Fruit fly (Drosophila melanogaster) whole organism, embryonic: ENCODE measurements around the gene CG11980.
A peak's percentile ranks its signal among the peaks of the same experiment; 100 is the strongest.

Experiments
- Aef1 ChIP-seq: fragments of 200-800 bp; sonication (Bioruptor generic); IDR thresholded peaks from 3 replicates; pipeline ENCODE4 v1.3.6; 2022; ENCODE audit warnings: missing biosample characterization, missing genetic modification characterization
- CG10147 ChIP-seq: fragments of 200-800 bp; sonication (Bioruptor generic); optimal IDR thresholded peaks from 2 replicates; lab custom pipeline; 2019; ENCODE audit warnings: missing biosample characterization, mild to moderate bottlenecking, missing genetic modification characterization, moderate library complexity
- CG12942 ChIP-seq: fragments of 200-800 bp; sonication (Bioruptor generic); optimal IDR thresholded peaks from 3 replicates; lab custom pipeline; 2016; ENCODE audit warnings: missing biosample characterization, missing genetic modification characterization
- CG13296 ChIP-seq: fragments of 200-800 bp; sonication (Bioruptor generic); optimal IDR thresholded peaks from 3 replicates; lab custom pipeline; 2018; ENCODE audit warnings: missing biosample characterization, mild to moderate bottlenecking, missing genetic modification characterization
- CG13894 ChIP-seq: fragments of 200-800 bp; sonication (Bioruptor generic); optimal IDR thresholded peaks from 3 replicates; lab custom pipeline; 2018; ENCODE audit warnings: missing biosample characterization, mild to moderate bottlenecking, missing genetic modification characterization, moderate library complexity
- CG14014 ChIP-seq: fragments of 200-800 bp; sonication (Bioruptor generic); IDR thresholded peaks from 2 replicates; pipeline ENCODE4 v1.3.6; 2022; ENCODE audit warnings: missing biosample characterization, missing genetic modification characterization
- CG14710 ChIP-seq: fragments of 200-800 bp; sonication (Bioruptor generic); optimal IDR thresholded peaks from 3 replicates; lab custom pipeline; 2019; ENCODE audit warnings: missing biosample characterization, mild to moderate bottlenecking, missing genetic modification characterization, moderate library complexity
- CG15514 ChIP-seq: fragments of 200-800 bp; sonication (Bioruptor generic); optimal IDR thresholded peaks from 3 replicates; lab custom pipeline; 2017; ENCODE audit warnings: missing biosample characterization, missing genetic modification characterization, mild to moderate bottlenecking, moderate library complexity, missing genetic modification reagents
- CG17186 ChIP-seq: fragments of 200-800 bp; sonication (Bioruptor generic); optimal IDR thresholded peaks from 3 replicates; lab custom pipeline; 2017; ENCODE audit warnings: missing biosample characterization, missing genetic modification reagents, missing genetic modification characterization
- CG18262 ChIP-seq: fragments of 200-800 bp; optimal IDR thresholded peaks from 3 replicates; lab custom pipeline; 2019; ENCODE audit warnings: missing biosample characterization, mild to moderate bottlenecking, missing genetic modification characterization, moderate library complexity
- CG18619 ChIP-seq: fragments of 200-800 bp; sonication (Bioruptor generic); optimal IDR thresholded peaks from 3 replicates; lab custom pipeline; 2017; ENCODE audit warnings: missing biosample characterization, mild to moderate bottlenecking, missing genetic modification characterization
- CG2129 ChIP-seq: fragments of 200-800 bp; sonication (Bioruptor generic); IDR thresholded peaks from 2 replicates; pipeline ENCODE4 v1.3.6; 2022; ENCODE audit warnings: missing biosample characterization, missing genetic modification characterization; ENCODE audit not compliant: partially characterized antibody
- CG2712 ChIP-seq: fragments of 200-800 bp; optimal IDR thresholded peaks from 3 replicates; lab custom pipeline; 2019; ENCODE audit warnings: missing biosample characterization, mild to moderate bottlenecking, missing genetic modification characterization, moderate library complexity
- CG2889 ChIP-seq: fragments of 200-800 bp; sonication (Bioruptor generic); IDR thresholded peaks from 3 replicates; pipeline ENCODE4 v1.3.6; 2022; ENCODE audit warnings: missing biosample characterization, missing genetic modification characterization
- CG33557 ChIP-seq: fragments of 200-800 bp; sonication (Bioruptor generic); optimal IDR thresholded peaks from 2 replicates; lab custom pipeline; 2019; ENCODE audit warnings: missing biosample characterization, mild to moderate bottlenecking, missing genetic modification characterization, moderate library complexity
- CG4328 ChIP-seq: fragments of 200-800 bp; sonication (Bioruptor generic); optimal IDR thresholded peaks from 3 replicates; lab custom pipeline; 2017; ENCODE audit warnings: missing biosample characterization, missing genetic modification reagents, missing genetic modification characterization
- CG43689 ChIP-seq: fragments of 200-800 bp; sonication (Bioruptor generic); IDR thresholded peaks from 2 replicates; pipeline ENCODE4 v1.3.6; 2022; ENCODE audit warnings: missing biosample characterization, missing genetic modification characterization
- CG7271 ChIP-seq: fragments of 200-800 bp; sonication (Bioruptor generic); optimal IDR thresholded peaks from 2 replicates; lab custom pipeline; 2018; ENCODE audit warnings: missing biosample characterization, mild to moderate bottlenecking, missing genetic modification characterization, moderate library complexity
- CG9727 ChIP-seq: fragments of 200-800 bp; sonication (Bioruptor generic); optimal IDR thresholded peaks from 3 replicates; lab custom pipeline; 2017; ENCODE audit warnings: missing biosample characterization, mild to moderate bottlenecking, missing genetic modification characterization
- D19B ChIP-seq: fragments of 200-800 bp; sonication (Bioruptor generic); optimal IDR thresholded peaks from 2 replicates; lab custom pipeline; 2017; ENCODE audit warnings: missing biosample characterization, mild to moderate bottlenecking, missing genetic modification characterization
- Dref ChIP-seq: fragments of 200-800 bp; sonication (Bioruptor generic); IDR thresholded peaks from 2 replicates; pipeline ENCODE4 v1.3.6; 2022; ENCODE audit warnings: missing biosample characterization, missing genetic modification characterization
- E2f2 ChIP-seq: fragments of 200-800 bp; sonication (Bioruptor generic); IDR thresholded peaks from 2 replicates; pipeline ENCODE4 v1.3.6; 2022; ENCODE audit warnings: missing biosample characterization, missing genetic modification characterization
- Eip74EF ChIP-seq, 2 experiments: fragments of 200-800 bp in 1 of 2; fragments of >200 bp in 1 of 2; sonication (Bioruptor generic) in 1 of 2; optimal IDR thresholded peaks; 2 replicates each; lab custom pipeline; 2017 to 2019; ENCODE audit warnings: missing biosample characterization in 2 of 2, missing genetic modification characterization in 2 of 2, mild to moderate bottlenecking in 1 of 2, moderate library complexity in 1 of 2
- H2.0 ChIP-seq: fragments of 200-800 bp; sonication (Bioruptor generic); IDR thresholded peaks from 2 replicates; pipeline ENCODE4 v1.3.6; 2022; ENCODE audit warnings: missing biosample characterization, missing genetic modification characterization
- HLHmδ ChIP-seq: fragments of 200-800 bp; sonication (Bioruptor generic); optimal IDR thresholded peaks from 2 replicates; lab custom pipeline; 2018; ENCODE audit warnings: missing biosample characterization, mild to moderate bottlenecking, missing genetic modification characterization, moderate library complexity
- Myb ChIP-seq: fragments of 200-800 bp; sonication (Bioruptor generic); optimal IDR thresholded peaks from 2 replicates; lab custom pipeline; 2016; ENCODE audit warnings: missing biosample characterization, missing genetic modification characterization
- Nf-YA ChIP-seq: fragments of 200-800 bp; sonication (Bioruptor generic); IDR thresholded peaks from 2 replicates; pipeline ENCODE4 v1.3.6; 2022; ENCODE audit warnings: missing biosample characterization, missing genetic modification characterization
- PHDP ChIP-seq: fragments of 200-800 bp; sonication (Bioruptor generic); optimal IDR thresholded peaks from 3 replicates; lab custom pipeline; 2018; ENCODE audit warnings: missing biosample characterization, mild to moderate bottlenecking, missing genetic modification characterization, moderate library complexity
- Poxn ChIP-seq: fragments of 200-800 bp; sonication (Bioruptor generic); IDR thresholded peaks from 2 replicates; pipeline ENCODE4 v1.3.6; 2022; ENCODE audit warnings: missing biosample characterization, missing genetic modification characterization
- bbx ChIP-seq: fragments of 200-800 bp; sonication (Bioruptor generic); IDR thresholded peaks from 2 replicates; pipeline ENCODE4 v1.3.6; 2022; ENCODE audit warnings: missing biosample characterization, missing genetic modification characterization; ENCODE audit not compliant: partially characterized antibody
- crol ChIP-seq: fragments of 200-800 bp; sonication (Bioruptor generic); IDR thresholded peaks from 2 replicates; pipeline ENCODE4 v1.3.6; 2022; ENCODE audit warnings: missing biosample characterization, missing genetic modification characterization
- crp ChIP-seq, 2 experiments: fragments of 200-800 bp; sonication (Bioruptor generic); optimal IDR thresholded peaks; 2 replicates in 1 of 2; 3 replicates in 1 of 2; lab custom pipeline; 2017; ENCODE audit warnings: missing biosample characterization in 2 of 2, missing genetic modification characterization in 2 of 2, mild to moderate bottlenecking in 1 of 2, moderate library complexity in 1 of 2
- dmrt11E ChIP-seq: fragments of 200-800 bp; sonication (Bioruptor generic); optimal IDR thresholded peaks from 3 replicates; lab custom pipeline; 2018; ENCODE audit warnings: missing biosample characterization, mild to moderate bottlenecking, missing genetic modification characterization, moderate library complexity
- eve ChIP-seq, 2 experiments: fragments of >200 bp; optimal IDR thresholded peaks; 2 replicates each; lab custom pipeline; 2017; ENCODE audit warnings: missing biosample characterization in 2 of 2, missing genetic modification characterization in 2 of 2
- eyg ChIP-seq: fragments of 200-800 bp; sonication (Bioruptor generic); optimal IDR thresholded peaks from 3 replicates; lab custom pipeline; 2016; ENCODE audit warnings: missing biosample characterization, missing genetic modification characterization
- fd96Cb ChIP-seq: fragments of 200-800 bp; sonication (Bioruptor generic); optimal IDR thresholded peaks from 2 replicates; lab custom pipeline; 2018; ENCODE audit warnings: missing biosample characterization, mild to moderate bottlenecking, missing genetic modification characterization, moderate library complexity
- ftz-f1 ChIP-seq: fragments of 200-800 bp; sonication (Bioruptor generic); optimal IDR thresholded peaks from 2 replicates; lab custom pipeline; 2016; ENCODE audit warnings: missing biosample characterization, missing genetic modification characterization
- gsb ChIP-seq: fragments of 200-800 bp; sonication (Bioruptor generic); IDR thresholded peaks from 2 replicates; pipeline ENCODE4 v1.3.6; 2022; ENCODE audit warnings: missing biosample characterization, missing genetic modification characterization
- gsb-n ChIP-seq: fragments of 200-800 bp; sonication (Bioruptor generic); optimal IDR thresholded peaks from 3 replicates; lab custom pipeline; 2018; ENCODE audit warnings: missing biosample characterization, mild to moderate bottlenecking, missing genetic modification characterization
- kni ChIP-seq: fragments of 200-800 bp; sonication (Bioruptor generic); optimal IDR thresholded peaks from 3 replicates; lab custom pipeline; 2017; ENCODE audit warnings: mild to moderate bottlenecking, missing biosample characterization, missing genetic modification reagents, missing genetic modification characterization
- mam ChIP-seq: fragments of 200-800 bp; sonication (Bioruptor generic); optimal IDR thresholded peaks from 3 replicates; lab custom pipeline; 2016; ENCODE audit warnings: missing biosample characterization, missing genetic modification characterization
- row ChIP-seq: fragments of 200-800 bp; sonication (Bioruptor generic); IDR thresholded peaks from 3 replicates; pipeline ENCODE4 v1.3.6; 2022; ENCODE audit warnings: missing biosample characterization, missing genetic modification characterization
- stwl ChIP-seq: fragments of 200-800 bp; sonication (Bioruptor generic); optimal IDR thresholded peaks from 3 replicates; lab custom pipeline; 2018; ENCODE audit warnings: missing biosample characterization, mild to moderate bottlenecking, missing genetic modification characterization, moderate library complexity
- tgo ChIP-seq: fragments of 200-800 bp; sonication (Bioruptor generic); IDR thresholded peaks from 3 replicates; pipeline ENCODE4 v1.3.6; 2022; ENCODE audit warnings: missing biosample characterization, missing genetic modification characterization
- tin ChIP-seq: fragments of 200-800 bp; sonication (Bioruptor generic); optimal IDR thresholded peaks from 3 replicates; lab custom pipeline; 2016; ENCODE audit warnings: missing biosample characterization, missing genetic modification characterization
- tll ChIP-seq, 2 experiments: fragments of 200-800 bp in 1 of 2; fragments of >200 bp in 1 of 2; sonication (Bioruptor generic) in 1 of 2; optimal IDR thresholded peaks; 2 replicates each; lab custom pipeline; 2017 to 2019; ENCODE audit warnings: missing biosample characterization in 2 of 2, missing genetic modification characterization in 2 of 2, mild to moderate bottlenecking in 1 of 2, moderate library complexity in 1 of 2
- vvl ChIP-seq: fragments of 200-800 bp; sonication (Bioruptor generic); IDR thresholded peaks from 2 replicates; pipeline ENCODE4 v1.3.6; 2022; ENCODE audit warnings: missing biosample characterization, missing genetic modification characterization
- wor ChIP-seq: fragments of 200-800 bp; sonication (Bioruptor generic); IDR thresholded peaks from 2 replicates; pipeline ENCODE4 v1.3.6; 2022; ENCODE audit warnings: missing biosample characterization, missing genetic modification characterization

CG11980 gene

DNA sequence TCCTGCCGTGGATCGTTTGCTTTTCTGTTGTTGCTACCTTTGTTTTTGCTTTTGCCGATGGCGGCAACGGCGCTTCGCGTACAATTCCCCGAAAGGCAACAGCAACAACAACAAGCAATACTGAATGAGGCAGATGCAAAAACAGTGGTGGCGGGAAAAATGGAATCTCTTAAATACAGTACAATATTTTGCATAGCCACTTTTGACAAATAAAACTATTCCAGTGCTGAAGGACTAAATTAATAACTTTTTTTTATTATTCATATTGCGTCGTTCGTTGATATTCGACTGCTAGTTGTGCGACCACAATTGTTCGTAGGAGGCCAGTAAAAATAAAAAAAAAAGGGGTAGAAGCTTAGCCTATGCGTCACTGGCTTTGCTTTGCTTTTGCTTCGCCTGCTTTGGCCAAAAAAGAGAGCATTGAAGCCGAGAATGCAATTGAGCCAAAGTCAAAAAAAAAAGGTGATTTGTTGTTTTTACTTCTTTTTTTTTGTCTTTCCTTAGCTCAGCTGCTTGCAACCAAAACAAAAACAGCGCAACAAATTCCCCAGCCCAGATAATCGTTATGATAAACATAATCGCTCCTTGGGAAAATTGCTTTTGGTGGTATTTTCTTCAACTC, 28.1 kb downstream of the CG11980 start (continued):
- TF ChIP-seq PHDP, result peak; percentile 88
- no peak for TF ChIP-seq Poxn
- peak; percentile 85 for TF ChIP-seq wor (GFP tag; lab: Robert Waterston, UW)
- peak; percentile 77 for TF ChIP-seq gsb-n (tag; lab: Kevin White, UChicago)
- no peak for TF ChIP-seq tll (GFP tag; optimal IDR thresholded peaks at IDR 0.05; lab: Kevin White, UChicago)
- peak; percentile 92 for TF ChIP-seq Aef1 (GFP tag; lab: Robert Waterston, UW)
- peak; percentile 98 for TF ChIP-seq tgo (GFP tag; lab: Robert Waterston, UW)
- no peak for TF ChIP-seq CG2129 (GFP tag; lab: Robert Waterston, UW)
- peak in 1 of 2 experiments; percentile 68 for TF ChIP-seq Eip74EF (GFP tag; optimal IDR thresholded peaks at IDR 0.05; lab: Kevin White, UChicago)
- TF ChIP-seq Nf-YA (GFP tag; lab: Robert Waterston, UW), result peak; percentile 84
- peak; percentile 61 for TF ChIP-seq Myb (GFP tag; lab: Kevin White, UChicago)
- TF ChIP-seq CG2889, result peak; percentile 87
- no peak for TF ChIP-seq kni
- TF ChIP-seq D19B (GFP tag; lab: Kevin White, UChicago), result peak; percentile 78
- no peak for TF ChIP-seq CG33557 (GFP tag; lab: Kevin White, UChicago)
- TF ChIP-seq CG13894 (tag; lab: Kevin White, UChicago), result peak; percentile 61
- TF ChIP-seq CG9727 (GFP tag; lab: Kevin White, UChicago), result peak; percentile 80
- no peak for TF ChIP-seq CG4328 (GFP tag; lab: Kevin White, UChicago)
- no peak for TF ChIP-seq stwl (tag; lab: Kevin White, UChicago)
- 0 out of 2 replicates have a peak, but pooled peaks have one; percentile 45 for TF ChIP-seq crol (GFP tag; lab: Robert Waterston, UW)
- TF ChIP-seq row (GFP tag; lab: Robert Waterston, UW), result peak; percentile 90
- peak; percentile 87 for TF ChIP-seq fd96Cb (tag; lab: Kevin White, UChicago)
- peak; percentile 81 for TF ChIP-seq gsb (GFP tag; lab: Robert Waterston, UW)
- peak; percentile 60 for TF ChIP-seq dmrt11E (tag; lab: Kevin White, UChicago)
- TF ChIP-seq CG12942 (GFP tag; lab: Kevin White, UChicago), result peak; percentile 80
- TF ChIP-seq CG17186, result peak; percentile 73
- TF ChIP-seq CG2712, result peak; percentile 86
- peak; percentile 18 for TF ChIP-seq ftz-f1
- TF ChIP-seq HLHmδ (GFP tag; lab: Kevin White, UChicago), result no peak
- TF ChIP-seq CG14710 (tag; lab: Kevin White, UChicago), result peak; percentile 70
- TF ChIP-seq bbx, result no peak
- peak; percentile 86 for TF ChIP-seq CG43689 (GFP tag; lab: Robert Waterston, UW)
- peak; percentile 33 for TF ChIP-seq CG7271
- TF ChIP-seq crp (GFP tag; optimal IDR thresholded peaks at IDR 0.05; lab: Kevin White, UChicago), result peak; percentile 13 to 41
- peak; percentile 74 for TF ChIP-seq eyg
- TF ChIP-seq E2f2 (GFP tag; lab: Robert Waterston, UW), result peak; percentile 71
- no peak for TF ChIP-seq Dref (GFP tag; lab: Robert Waterston, UW)
- peak; percentile 91 for TF ChIP-seq H2.0 (GFP tag; lab: Robert Waterston, UW)
- TF ChIP-seq mam, result peak; percentile 87
- peak in 1 of 2 experiments; percentile 88 for TF ChIP-seq eve (GFP tag; optimal IDR thresholded peaks at IDR 0.05; lab: Kevin White, UChicago)
- TF ChIP-seq CG10147, result peak; percentile 79
- TF ChIP-seq CG15514, result peak; percentile 75
- peak; percentile 80 for TF ChIP-seq CG13296
- TF ChIP-seq tin (GFP tag; lab: Kevin White, UChicago), result peak; percentile 86
- TF ChIP-seq vvl, result peak; percentile 92
- TF ChIP-seq CG18262, result peak; percentile 84
- TF ChIP-seq CG14014, result peak; percentile 91
- peak; percentile 81 for TF ChIP-seq CG18619 (GFP tag; lab: Kevin White, UChicago)
